Fruit fly (Drosophila melanogaster) whole organism, embryonic: ENCODE data around the gene Myo10A.

Experiments used
- CG12219 ChIP-seq: fragments of 200-800 bp; sonication (Bioruptor generic); optimal IDR thresholded peaks from 3 replicates; lab custom pipeline; 2018; ENCODE audit warnings: missing biosample characterization, mild to moderate bottlenecking, missing genetic modification characterization
- CG17802 ChIP-seq: fragments of 200-800 bp; sonication (Bioruptor generic); optimal IDR thresholded peaks from 2 replicates; lab custom pipeline; 2018; ENCODE audit warnings: missing biosample characterization, mild to moderate bottlenecking, missing genetic modification characterization, moderate library complexity
- CG7271 ChIP-seq: fragments of 200-800 bp; sonication (Bioruptor generic); optimal IDR thresholded peaks from 2 replicates; lab custom pipeline; 2018; ENCODE audit warnings: missing biosample characterization, mild to moderate bottlenecking, missing genetic modification characterization, moderate library complexity
- CG8924 ChIP-seq: fragments of 200-800 bp; optimal IDR thresholded peaks from 3 replicates; lab custom pipeline; 2019; ENCODE audit warnings: missing biosample characterization, mild to moderate bottlenecking, missing genetic modification characterization, moderate library complexity
- Lpt ChIP-seq: fragments of >200 bp; optimal IDR thresholded peaks from 2 replicates; lab custom pipeline; 2018; ENCODE audit warnings: missing biosample characterization, missing genetic modification characterization
- Xrp1 ChIP-seq: fragments of 200-800 bp; sonication (Bioruptor generic); IDR thresholded peaks from 2 replicates; pipeline ENCODE4 v1.3.6; 2022; ENCODE audit warnings: missing biosample characterization, missing genetic modification characterization
- trh ChIP-seq: fragments of 200-800 bp; sonication (Bioruptor generic); optimal IDR thresholded peaks from 2 replicates; lab custom pipeline; 2016; ENCODE audit warnings: missing biosample characterization, missing genetic modification characterization

DNA sequence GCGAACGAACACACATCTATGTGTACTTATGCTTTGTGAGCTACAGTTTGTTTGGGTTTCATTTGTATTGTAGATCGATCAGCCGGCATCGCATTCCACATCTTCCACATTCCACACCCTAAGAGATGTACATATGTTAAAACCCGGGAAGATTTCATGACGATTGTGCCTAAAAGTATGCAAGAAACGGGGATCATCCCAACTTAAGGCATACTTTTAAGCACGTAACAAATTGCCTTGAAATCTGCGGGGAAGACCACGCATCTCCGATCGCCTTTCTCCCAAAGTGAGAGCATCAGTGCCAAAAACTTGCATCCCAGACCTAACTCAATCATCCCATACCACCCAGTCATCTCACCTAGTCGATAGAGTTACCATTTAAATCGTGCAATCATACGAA, 9.0 kb upstream of the Myo10A start:
- no peak for TF ChIP-seq trh (GFP tag; lab: Kevin White, UChicago)
- no peak for TF ChIP-seq CG17802
- no peak for TF ChIP-seq CG12219 (GFP tag; lab: Kevin White, UChicago)
- TF ChIP-seq CG7271 (tag; lab: Kevin White, UChicago), result no peak
- no peak for TF ChIP-seq Lpt
- TF ChIP-seq CG8924, result no peak
- no peak for TF ChIP-seq Xrp1 (GFP tag; lab: Robert Waterston, UW)
